Worm (Caenorhabditis elegans) whole organism, young adult: ENCODE results near the gene str-143.

Experiments
- F23B12.7 ChIP-seq: sonication (generic microtip); optimal IDR thresholded peaks from 2 replicates; lab custom pipeline; 2017; ENCODE audit warnings: missing genetic modification characterization, mild to moderate bottlenecking, missing compliant biosample characterization, antibody characterized with exemption, moderate library complexity; ENCODE audit not compliant: insufficient read depth
- Y95B8A.8 ChIP-seq: fragments of 200-800 bp; sonication (Bioruptor generic); IDR thresholded peaks from 2 replicates; pipeline ENCODE4 v1.3.6; 2022; ENCODE audit warnings: missing genetic modification reagents, missing genetic modification characterization, missing compliant biosample characterization
- ceh-79 ChIP-seq: sonication (generic microtip); optimal IDR thresholded peaks from 2 replicates; lab custom pipeline; 2017; ENCODE audit warnings: mild to moderate bottlenecking, missing genetic modification characterization, missing compliant biosample characterization
- ekl-4 ChIP-seq: fragments of 200-800 bp; sonication (Bioruptor generic); IDR thresholded peaks from 2 replicates; pipeline ENCODE4 v1.3.6; 2022; ENCODE audit warnings: missing genetic modification reagents, missing genetic modification characterization, missing compliant biosample characterization
- hmg-1.2 ChIP-seq: fragments of 200-800 bp; sonication (Bioruptor generic); IDR thresholded peaks from 2 replicates; pipeline ENCODE4 v1.3.6; 2022; ENCODE audit warnings: missing genetic modification reagents, missing genetic modification characterization, missing compliant biosample characterization
- lin-40 ChIP-seq: sonication (generic microtip); optimal IDR thresholded peaks from 2 replicates; lab custom pipeline; 2016; ENCODE audit warnings: missing genetic modification characterization, mild to moderate bottlenecking, missing compliant biosample characterization, missing genotype, missing genetic modification reagents
- lir-1 ChIP-seq: fragments of 200-800 bp; sonication (Bioruptor generic); conservative IDR thresholded peaks from 2 replicates; pipeline ENCODE4 v1.3.6; 2022; ENCODE audit warnings: missing genetic modification reagents, missing genetic modification characterization, missing compliant biosample characterization
- lsl-1 ChIP-seq: fragments of 200-800 bp; sonication (Bioruptor generic); optimal IDR thresholded peaks from 2 replicates; lab custom pipeline; 2018; ENCODE audit warnings: mild to moderate bottlenecking, missing genetic modification characterization, moderate library complexity, missing compliant biosample characterization
- nhr-80 ChIP-seq: sonication (generic microtip); optimal IDR thresholded peaks from 2 replicates; lab custom pipeline; 2016; ENCODE audit warnings: missing genetic modification characterization, missing compliant biosample characterization
- rcor-1 ChIP-seq: fragments of 200-800 bp; sonication (Bioruptor generic); IDR thresholded peaks from 2 replicates; pipeline ENCODE4 v1.3.6; 2022; ENCODE audit warnings: missing genetic modification reagents, missing genetic modification characterization, missing compliant biosample characterization
- zfh-2 ChIP-seq: fragments of 200-800 bp; sonication (Bioruptor generic); conservative IDR thresholded peaks from 2 replicates; pipeline ENCODE4 v1.3.6; 2022; ENCODE audit warnings: missing genetic modification reagents, missing genetic modification characterization, missing compliant biosample characterization

str-143 gene

DNA sequence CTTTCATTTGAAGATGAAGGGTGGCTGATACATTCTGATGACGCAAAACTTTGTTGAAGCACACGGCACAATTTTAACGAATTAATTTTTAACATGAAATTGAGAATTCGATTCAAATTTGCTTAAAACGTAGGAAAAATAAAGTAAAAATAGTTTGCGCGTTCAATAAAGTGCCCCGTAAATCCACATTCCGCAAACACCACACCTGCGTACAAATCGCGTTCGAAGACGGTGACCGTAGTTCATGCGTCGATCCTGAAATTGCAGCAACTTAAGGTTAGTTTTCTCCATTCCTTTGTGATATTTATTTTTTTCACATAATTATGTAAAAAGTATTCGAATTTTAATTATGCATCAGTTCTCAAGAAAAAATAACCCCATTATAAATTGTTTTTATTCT is 44.8 kb downstream of the str-143 start, which contains the start of gene F43H9.3:
TSS of gene F43H9.3 (minus strand) at position 189 of the 400 bp plus-strand sequence.
- TF ChIP-seq ekl-4 (GFP tag; lab: Robert Waterston, UW) (no peak), lin-40 (tag; lab: Kevin White, UChicago) (no peak), lsl-1 (GFP tag; lab: Kevin White, UChicago) (peak; percentile 27), rcor-1 (GFP tag; lab: Robert Waterston, UW) (no peak)

DNA sequence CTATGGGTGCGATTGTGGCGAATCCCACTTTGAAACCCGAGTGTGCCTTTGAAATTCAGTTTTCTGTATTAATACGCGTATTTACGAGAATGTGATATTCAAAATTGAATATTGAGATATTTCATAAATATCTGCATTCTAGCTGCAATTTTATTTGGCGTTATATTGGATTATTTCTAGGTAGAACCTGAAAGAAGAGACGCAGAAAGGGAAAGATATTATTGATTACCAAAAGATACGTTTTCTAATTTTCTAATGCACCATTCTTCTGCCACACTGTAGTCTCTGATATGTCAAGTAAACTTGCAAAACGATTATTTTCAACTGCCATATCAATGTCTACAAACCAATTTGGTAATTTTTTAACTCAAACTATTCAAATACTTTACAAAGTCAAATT is 47.5 kb downstream of the str-143 start, which contains the start of gene ech-3:
TSS of gene ech-3 (plus strand) at position 178 of the 400 bp plus-strand sequence.
- no peak for TF ChIP-seq Y95B8A.8
- peak; percentile 30; the same call in 1 of the 2 replicates for TF ChIP-seq hmg-1.2 (GFP tag; lab: Robert Waterston, UW)
- no peak for TF ChIP-seq lir-1 (GFP tag; lab: Robert Waterston, UW)

DNA sequence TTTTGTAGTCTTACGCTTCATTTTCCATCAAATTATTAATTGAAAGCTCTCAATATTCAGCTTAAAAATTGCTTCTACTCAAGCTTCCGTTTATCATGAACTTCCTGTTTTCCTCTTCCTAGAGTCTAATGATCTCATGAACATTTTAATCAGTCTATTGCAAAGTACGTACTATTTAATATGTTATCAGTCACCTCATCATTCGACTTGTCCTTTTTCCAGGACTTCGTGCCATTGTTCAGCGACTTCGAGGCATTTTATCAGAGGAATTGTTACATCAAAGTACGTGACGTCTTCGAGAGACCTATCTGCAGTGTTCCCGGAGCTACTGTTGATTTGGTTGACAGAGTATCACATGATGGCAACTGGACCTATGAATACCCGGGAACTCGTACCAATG is 49.8 kb downstream of the str-143 start:
- TF ChIP-seq zfh-2 (no peak), nhr-80 (tag; lab: Kevin White, UChicago) (peak; percentile 60)

DNA sequence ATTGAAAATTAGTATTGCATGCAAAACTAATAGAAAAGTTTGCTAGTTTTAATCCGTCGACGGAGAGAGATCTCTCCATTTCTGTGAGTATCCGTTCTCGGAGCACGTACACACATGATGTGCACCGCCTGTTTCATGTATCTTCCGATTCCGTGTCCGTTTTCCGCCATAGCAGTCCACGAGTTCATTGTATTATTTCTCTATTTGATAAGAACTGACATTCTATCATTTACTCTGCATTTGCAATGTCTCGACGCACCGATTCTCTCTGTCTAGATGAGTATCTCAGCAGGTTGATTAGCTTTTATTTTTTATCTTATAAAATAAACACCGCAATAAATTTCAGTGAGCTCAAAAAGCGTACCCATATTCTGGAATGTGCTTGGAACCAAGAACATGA is 50.6 kb downstream of the str-143 start:
- no peak for TF ChIP-seq Y95B8A.8
- TF ChIP-seq ceh-79 = no peak
- TF ChIP-seq nhr-80 (tag; lab: Kevin White, UChicago) = peak; percentile 57
- TF ChIP-seq F23B12.7 = no peak
- TF ChIP-seq, all 124 proteins: peak for 1
